Fruit fly (Drosophila melanogaster) Kc167 (cell line): ENCODE results near the gene Hira.

Experiments used
- Sin3A ChIP-seq: fragments of >200 bp; optimal IDR thresholded peaks from 2 replicates; lab custom pipeline; 2018; ENCODE audit warnings: missing external identifiers
- insv ChIP-seq: fragments of >200 bp; optimal IDR thresholded peaks from 3 replicates; lab custom pipeline; 2018; ENCODE audit warnings: missing external identifiers
- psq ChIP-seq: fragments of >200 bp; optimal IDR thresholded peaks from 2 replicates; lab custom pipeline; 2017; ENCODE audit warnings: missing external identifiers
- ttk ChIP-seq: sonication (Bioruptor generic); optimal IDR thresholded peaks from 2 replicates; lab custom pipeline; 2017; ENCODE audit warnings: missing external identifiers

- no peak for TF ChIP-seq ttk (lab: Kevin White, UChicago)
- no peak for TF ChIP-seq Sin3A (lab: Kevin White, UChicago)
- TF ChIP-seq psq (lab: Kevin White, UChicago): no peak
- no peak for TF ChIP-seq insv
Measured at dm6 chrX:7717832-7718231, 4.1 kb upstream of the Hira start, which contains the start of gene CG15478.
